Worm (Caenorhabditis elegans) whole organism, early embryonic: ENCODE measurements around the gene R10E8.1.

Experiments used
- F13C5.2 ChIP-seq: sonication (generic microtip); optimal IDR thresholded peaks from 2 replicates; lab custom pipeline; 2017; ENCODE audit warnings: mild to moderate bottlenecking, missing genetic modification characterization, inconsistent platforms, missing compliant biosample characterization
- ama-1 ChIP-seq: fragments of 150-350 bp; optimal IDR thresholded peaks from 2 replicates; lab custom pipeline; 2014
- ceh-13 ChIP-seq: fragments of 200-800 bp; sonication (Bioruptor generic); optimal IDR thresholded peaks from 2 replicates; lab custom pipeline; 2018; ENCODE audit warnings: mild to moderate bottlenecking, missing genetic modification characterization, missing compliant biosample characterization
- ceh-36 ChIP-seq: sonication (generic microtip); optimal IDR thresholded peaks from 2 replicates; lab custom pipeline; 2016; ENCODE audit warnings: missing genetic modification characterization, inconsistent platforms, missing compliant biosample characterization
- ets-7 ChIP-seq: sonication (generic microtip); optimal IDR thresholded peaks from 2 replicates; lab custom pipeline; 2016; ENCODE audit warnings: missing genotype, missing genetic modification characterization, missing compliant biosample characterization
- flt-1 ChIP-seq: fragments of 200-800 bp; sonication (Bioruptor generic); IDR thresholded peaks from 2 replicates; pipeline ENCODE4 v1.3.6; 2022; ENCODE audit warnings: missing genetic modification characterization, missing compliant biosample characterization
- hmg-4 ChIP-seq: fragments of 200-800 bp; sonication (Bioruptor generic); optimal IDR thresholded peaks from 2 replicates; lab custom pipeline; 2018; ENCODE audit warnings: mild to moderate bottlenecking, missing genetic modification characterization, missing compliant biosample characterization
- pes-1 ChIP-seq: fragments of 200-800 bp; sonication (Bioruptor generic); IDR thresholded peaks from 2 replicates; pipeline ENCODE4 v1.3.6; 2022; ENCODE audit warnings: missing genetic modification reagents, missing genetic modification characterization, missing compliant biosample characterization
- tbx-11 ChIP-seq: fragments of 200-800 bp; sonication (Bioruptor generic); IDR thresholded peaks from 2 replicates; pipeline ENCODE4 v1.3.6; 2022; ENCODE audit warnings: missing genetic modification characterization, missing compliant biosample characterization
- tbx-37 ChIP-seq: fragments of 200-800 bp; sonication (Bioruptor generic); conservative IDR thresholded peaks from 2 replicates; pipeline ENCODE4 v1.3.6; 2022; ENCODE audit warnings: missing genetic modification reagents, missing genetic modification characterization, missing compliant biosample characterization
- tra-4 ChIP-seq: sonication (generic microtip); optimal IDR thresholded peaks from 2 replicates; lab custom pipeline; 2017; ENCODE audit warnings: missing genetic modification characterization, missing compliant biosample characterization

- TF ChIP-seq ceh-36 (no peak), ama-1 (lab: Kevin White, UChicago) (no peak), tbx-11 (GFP tag; lab: Robert Waterston, UW) (no peak), ets-7 (no peak), pes-1 (GFP tag; lab: Robert Waterston, UW) (no peak), flt-1 (GFP tag; lab: Robert Waterston, UW) (no peak), ceh-13 (GFP tag; lab: Kevin White, UChicago) (no peak), tbx-37 (GFP tag; lab: Robert Waterston, UW) (no peak), F13C5.2 (tag; lab: Kevin White, UChicago) (no peak), tra-4 (tag; lab: Kevin White, UChicago) (no peak), hmg-4 (GFP tag; lab: Kevin White, UChicago) (no peak)
These were observed at the start of gene R10E8.1 for ce11 chrV:18252239-18252638.
